Worm (Caenorhabditis elegans) whole organism, L3 larva: ENCODE data around the gene F53A2.11.
"Not testable (repeated sequence)": the region's sequence is repeated elsewhere in the genome, so short reads cannot be mapped to it uniquely, and the experiment has no call there.

ENCODE experiments used
- elt-1 ChIP-seq: fragments of 150-350 bp; optimal IDR thresholded peaks from 2 replicates; lab custom pipeline; 2014; ENCODE audit warnings: missing biosample characterization, missing genetic modification characterization
- skn-1 ChIP-seq: fragments of 150-350 bp; optimal IDR thresholded peaks from 2 replicates; lab custom pipeline; 2014; ENCODE audit warnings: missing biosample characterization, missing genetic modification characterization

- TF ChIP-seq skn-1, elt-1 (tag; lab: Kevin White, UChicago): not testable (repeated sequence)
Measured at ce11 chrIII:13292971-13293514, 29.4 kb downstream of the F53A2.11 start, which contains the start of gene set-25.
